Worm (Caenorhabditis elegans): ENCODE results near the gene C17A2.3.
A peak's percentile ranks its signal among the peaks of the same experiment; 100 is the strongest.

The C17A2.3 gene

ce11 chrII:3864652-3865051 lies 21.2 kb downstream of the C17A2.3 start, which contains the start of gene nhr-261:
TSS of gene nhr-261 (minus strand) at chrII:3864752.
- TF ChIP-seq ceh-34 (tag; optimal IDR thresholded peaks at IDR 0.05) (no peak), ceh-14 (tag; optimal IDR thresholded peaks at IDR 0.05) (no peak), pag-3 (tag; optimal IDR thresholded peaks at IDR 0.05; ENCODE audit: borderline replicate concordance) (no peak), mec-3 (tag; optimal IDR thresholded peaks at IDR 0.05; ENCODE audit: borderline replicate concordance) (no peak), lin-11 (tag; optimal IDR thresholded peaks at IDR 0.05) (no peak), fkh-6 (tag; optimal IDR thresholded peaks at IDR 0.05) (no peak), ceh-6 (GFP tag; optimal IDR thresholded peaks at IDR 0.05) (no peak), ztf-16 (tag; optimal IDR thresholded peaks at IDR 0.05) (no peak), hlh-30 (tag; optimal IDR thresholded peaks at IDR 0.05; ENCODE audit: insufficient read depth) (no peak), npax-4 (tag; optimal IDR thresholded peaks at IDR 0.05) (no peak), nfya-1 (tag; optimal IDR thresholded peaks at IDR 0.05) (no peak), ceh-45 (GFP tag; IDR thresholded peaks at IDR 0.05) (no peak), madf-2 (tag; optimal IDR thresholded peaks at IDR 0.05) (no peak), C38D4.7 (GFP tag; optimal IDR thresholded peaks at IDR 0.05) (no peak), tbx-2 (tag; optimal IDR thresholded peaks at IDR 0.05) (no peak), ceh-31 (tag; optimal IDR thresholded peaks at IDR 0.05) (no peak), pros-1 (tag; optimal IDR thresholded peaks at IDR 0.05) (no peak), ceh-9 (tag; optimal IDR thresholded peaks at IDR 0.05) (no peak), fax-1 (tag; optimal IDR thresholded peaks at IDR 0.05) (no peak)

ce11 chrII:3869601-3870000 lies 26.2 kb downstream of the C17A2.3 start, which contains the start of gene oac-10:
TSS of gene oac-10 (plus strand) at chrII:3869901.
- TF ChIP-seq ceh-24 (tag; optimal IDR thresholded peaks at IDR 0.05) = no peak
- no peak for TF ChIP-seq eyg-1 (tag; optimal IDR thresholded peaks at IDR 0.05)
- no peak for TF ChIP-seq gmeb-2 (tag; optimal IDR thresholded peaks at IDR 0.05)
- no peak for TF ChIP-seq syd-9 (tag; optimal IDR thresholded peaks at IDR 0.05)
- TF ChIP-seq hlh-30 (tag; optimal IDR thresholded peaks at IDR 0.05; ENCODE audit: insufficient read depth) = no peak
- no peak for TF ChIP-seq ztf-16 (tag; optimal IDR thresholded peaks at IDR 0.05)
- no peak for TF ChIP-seq tbx-7 (tag; optimal IDR thresholded peaks at IDR 0.05)
- TF ChIP-seq ceh-18 (tag; optimal IDR thresholded peaks at IDR 0.05) = no peak
- TF ChIP-seq K09A11.1 (tag; optimal IDR thresholded peaks at IDR 0.05; ENCODE audit: insufficient read depth) = no peak
- TF ChIP-seq dve-1 (tag; optimal IDR thresholded peaks at IDR 0.05) = no peak
- TF ChIP-seq fkh-6 (tag; optimal IDR thresholded peaks at IDR 0.05) = no peak
- no peak for TF ChIP-seq che-1 (tag; optimal IDR thresholded peaks at IDR 0.05)
- no peak for TF ChIP-seq ceh-48 (tag; optimal IDR thresholded peaks at IDR 0.05)
- no peak for TF ChIP-seq nfya-1 (tag; optimal IDR thresholded peaks at IDR 0.05)
- no peak for TF ChIP-seq ceh-14 (tag; optimal IDR thresholded peaks at IDR 0.05)
- no peak for TF ChIP-seq pha-4 (tag; optimal IDR thresholded peaks at IDR 0.05)
- no peak for TF ChIP-seq pqm-1 (tag; optimal IDR thresholded peaks at IDR 0.05)
- TF ChIP-seq pax-1 (tag; optimal IDR thresholded peaks at IDR 0.05) = no peak
- no peak for TF ChIP-seq ceh-30 (tag; optimal IDR thresholded peaks at IDR 0.05)
- no peak for TF ChIP-seq pros-1 (tag; optimal IDR thresholded peaks at IDR 0.05)

ce11 chrII:3877127-3877526 lies 33.7 kb downstream of the C17A2.3 start, which contains the start of gene nep-3:
TSS of gene nep-3 (minus strand) at chrII:3877227.
- TF ChIP-seq pax-1 (tag; optimal IDR thresholded peaks at IDR 0.05) = no peak
- TF ChIP-seq hlh-6 (tag; optimal IDR thresholded peaks at IDR 0.05) = no peak
- TF ChIP-seq ceh-14 (tag; optimal IDR thresholded peaks at IDR 0.05) = no peak
- no peak for TF ChIP-seq pag-3 (tag; optimal IDR thresholded peaks at IDR 0.05; ENCODE audit: borderline replicate concordance)
- no peak for TF ChIP-seq ama-1 (optimal IDR thresholded peaks at IDR 0.05)
- TF ChIP-seq ceh-22 (tag; optimal IDR thresholded peaks at IDR 0.05) = no peak
- no peak for TF ChIP-seq eyg-1 (tag; optimal IDR thresholded peaks at IDR 0.05)

ce11 chrII:3877874-3878273 lies 34.5 kb downstream of the C17A2.3 start, which contains the start of gene sdz-7:
TSS of gene sdz-7 (minus strand) at chrII:3877974.
- TF ChIP-seq nfya-1 (tag; optimal IDR thresholded peaks at IDR 0.05) (peak; percentile 43), pag-3 (tag; optimal IDR thresholded peaks at IDR 0.05; ENCODE audit: borderline replicate concordance) (no peak)

All from whole organism, late embryonic.